Fruit fly (Drosophila melanogaster): Measurements from ENCODE around the gene CG15760.

DNA sequence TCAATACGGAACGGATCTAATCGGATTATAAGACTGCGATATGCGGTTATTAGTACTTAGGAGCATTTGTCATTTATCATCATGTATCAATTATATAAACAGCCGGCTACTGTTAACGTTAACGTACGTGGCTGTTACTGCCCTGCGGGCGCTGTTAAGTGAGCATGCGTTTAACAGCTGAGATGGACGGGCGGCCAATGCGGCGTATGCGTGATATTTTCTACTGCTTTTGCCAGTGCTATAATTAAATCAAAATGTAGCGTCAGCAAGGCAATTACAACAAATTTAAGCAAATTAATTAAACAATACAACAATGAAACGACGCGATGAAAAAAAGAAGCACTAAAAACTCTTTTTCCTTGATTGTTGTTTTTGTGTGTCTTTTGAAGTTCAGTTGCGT lies 31.9 kb upstream of the CG15760 start:
- TF ChIP-seq Dll (optimal IDR thresholded peaks at IDR 0.05) (no peak), pan (optimal IDR thresholded peaks at IDR 0.05) (no peak), psq (optimal IDR thresholded peaks at IDR 0.05) (no peak)

Measured in whole organism.